Worm (Caenorhabditis elegans) whole organism, L1 larva: ENCODE measurements around the gene jip-1.

Source experiments
- C34B4.2 ChIP-seq: sonication (generic microtip); optimal IDR thresholded peaks from 2 replicates; lab custom pipeline; 2017; ENCODE audit warnings: mild to moderate bottlenecking, missing genetic modification characterization, missing compliant biosample characterization
- dpl-1 ChIP-seq, 3 experiments: fragments of 150-350 bp in 2 of 3; sonication (generic microtip) in 1 of 3; optimal IDR thresholded peaks; 2 replicates each; lab custom pipeline; 2014 to 2017; ENCODE audit warnings: missing biosample characterization in 3 of 3, missing genetic modification characterization in 3 of 3, missing genetic modification reagents in 3 of 3
- elt-3 ChIP-seq, 6 experiments: fragments of 150-350 bp in 1 of 6; sonication (generic microtip); optimal IDR thresholded peaks; 2 replicates each; lab custom pipeline; 2017 to 2018; ENCODE audit warnings: missing biosample characterization in 6 of 6, missing genetic modification characterization in 6 of 6, inconsistent platforms in 1 of 6
- fkh-10 ChIP-seq: sonication (generic microtip); optimal IDR thresholded peaks from 2 replicates; lab custom pipeline; 2017; ENCODE audit warnings: missing biosample characterization, missing genetic modification reagents, missing genetic modification characterization
- rnt-1 ChIP-seq: sonication (generic microtip); optimal IDR thresholded peaks from 2 replicates; lab custom pipeline; 2016; ENCODE audit warnings: mild to moderate bottlenecking, missing genetic modification characterization, moderate library complexity, missing compliant biosample characterization
- sox-4 ChIP-seq: sonication (generic microtip); optimal IDR thresholded peaks from 2 replicates; lab custom pipeline; 2016; ENCODE audit warnings: missing genetic modification characterization, missing compliant biosample characterization
- tlp-1 ChIP-seq: fragments of 150-350 bp; optimal IDR thresholded peaks from 2 replicates; lab custom pipeline; 2014; ENCODE audit warnings: missing biosample characterization, missing genetic modification characterization
- ztf-4 ChIP-seq: fragments of 150-350 bp; optimal IDR thresholded peaks from 2 replicates; lab custom pipeline; 2014; ENCODE audit warnings: missing biosample characterization, missing genetic modification characterization

ce11 chrII:1297697-1298093 is 29.1 kb upstream of the jip-1 start:
- TF ChIP-seq elt-3 (tag; optimal IDR thresholded peaks at IDR 0.05; lab: Kevin White, UChicago) (no peak), sox-4 (no peak), fkh-10 (GFP tag; lab: Kevin White, UChicago) (no peak), rnt-1 (tag; lab: Kevin White, UChicago) (no peak), C34B4.2 (tag; lab: Kevin White, UChicago) (no peak), ztf-4 (tag; lab: Kevin White, UChicago) (no peak), tlp-1 (tag; lab: Kevin White, UChicago) (no peak), dpl-1 (GFP tag; optimal IDR thresholded peaks at IDR 0.05; lab: Kevin White, UChicago) (no peak)
